Fruit fly (Drosophila melanogaster): ENCODE results near the gene Vps4.
A peak's percentile ranks its signal among the peaks of the same experiment; 100 is the strongest.

Vps4 gene

dm6 chrX:17907184-17908006 is at the start of gene Vps4, which contains the start of gene CG7772:
Vps4 (plus strand) TSS chrX:17907692.
CG7772 (minus strand) TSS chrX:17907261.
- no peak for TF ChIP-seq noc (tag; optimal IDR thresholded peaks at IDR 0.05)

DNA sequence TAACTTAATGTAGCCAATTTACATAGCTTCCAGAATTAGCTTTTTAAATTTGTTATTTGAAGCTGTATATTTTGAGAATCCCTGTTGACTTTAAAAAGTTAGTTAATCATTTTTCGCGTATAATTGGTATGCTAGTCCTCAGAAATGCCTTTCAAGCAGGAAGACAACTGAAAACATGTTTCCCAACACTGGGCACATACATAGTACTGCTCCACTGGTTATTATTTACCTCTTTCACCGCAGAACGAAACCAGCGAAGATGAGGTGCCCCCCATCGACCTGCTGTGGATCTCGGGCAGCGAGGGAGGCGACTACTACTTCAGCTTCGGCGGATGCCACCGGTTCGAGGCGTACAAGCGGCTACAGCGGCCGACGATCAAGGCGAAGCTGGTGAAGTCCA is 49.7 kb upstream of the Vps4 start:
- no peak for TF ChIP-seq noc (tag; optimal IDR thresholded peaks at IDR 0.05)

DNA sequence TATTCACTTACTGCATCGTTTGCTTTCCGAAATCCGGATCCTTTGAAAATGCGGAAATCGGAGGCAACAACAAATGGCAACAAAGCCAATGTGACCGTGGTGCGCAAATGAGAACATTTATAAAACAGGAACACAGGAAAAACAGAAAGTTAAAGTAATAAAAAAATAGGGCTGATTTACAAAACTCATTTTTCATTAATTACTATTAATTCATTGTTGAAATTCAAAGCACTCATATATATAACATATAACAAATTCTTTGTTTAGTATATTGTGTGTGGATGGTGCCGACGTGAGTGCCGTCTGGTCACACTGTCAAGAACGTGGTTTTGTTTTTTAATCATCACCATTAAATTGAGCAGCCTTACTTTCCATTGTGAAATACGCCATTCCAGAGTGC is 46.8 kb upstream of the Vps4 start, which contains the start of the genes Arp8 and CG6769:
Gene Arp8, minus strand, starts transcription at position 90 of the 400 bp plus-strand sequence.
Gene CG6769, plus strand, starts transcription at position 292 of the 400 bp plus-strand sequence.
- TF ChIP-seq noc (tag; optimal IDR thresholded peaks at IDR 0.05): no peak

DNA sequence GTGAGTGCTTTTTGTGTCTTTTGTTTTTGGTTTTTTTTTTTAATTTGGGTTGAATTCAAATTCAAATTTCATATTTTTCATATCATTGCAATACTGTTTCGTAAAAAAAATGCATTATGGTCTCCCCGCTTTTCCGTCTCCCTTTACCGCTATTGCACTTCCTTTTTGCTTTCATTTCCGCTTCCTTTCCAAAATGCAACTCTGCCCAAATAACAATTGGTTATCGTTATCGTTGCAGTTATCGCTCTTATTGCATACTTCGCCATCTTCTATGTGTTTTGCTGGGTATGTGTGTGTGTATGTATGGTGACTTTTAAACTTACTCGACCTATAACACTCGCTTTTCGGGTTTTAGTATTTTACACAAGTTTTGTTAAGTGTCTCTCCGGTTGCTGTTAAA is 42.4 kb upstream of the Vps4 start:
- no peak for TF ChIP-seq noc (tag; optimal IDR thresholded peaks at IDR 0.05)

dm6 chrX:17870614-17871394 is 36.7 kb upstream of the Vps4 start:
- TF ChIP-seq noc (tag; optimal IDR thresholded peaks at IDR 0.05): no peak

dm6 chrX:17872310-17872709 is 35.2 kb upstream of the Vps4 start:
- no peak for TF ChIP-seq noc (tag; optimal IDR thresholded peaks at IDR 0.05)

DNA sequence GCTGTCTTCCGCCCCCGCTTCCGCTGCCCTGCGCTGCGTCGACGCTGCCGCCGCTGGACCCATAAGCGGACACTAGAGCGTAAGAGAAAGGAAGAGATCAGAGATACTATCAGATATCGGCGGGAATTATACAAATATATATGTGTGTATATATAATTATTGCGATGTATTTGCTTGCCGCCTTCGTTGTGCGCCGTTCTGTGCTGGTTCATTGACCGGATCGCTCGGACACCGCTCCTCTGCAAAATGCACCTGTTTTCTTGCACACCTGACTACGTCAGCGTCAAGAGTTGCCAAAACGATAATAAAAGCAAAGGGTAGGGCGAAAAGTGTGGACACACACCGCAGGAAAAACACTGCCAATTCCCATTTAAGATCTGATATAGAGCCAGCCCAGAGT is 34.2 kb upstream of the Vps4 start:
- TF ChIP-seq noc (tag; optimal IDR thresholded peaks at IDR 0.05): no peak

dm6 chrX:17875014-17875589 is 32.4 kb upstream of the Vps4 start:
- TF ChIP-seq noc (tag; optimal IDR thresholded peaks at IDR 0.05): no peak

DNA sequence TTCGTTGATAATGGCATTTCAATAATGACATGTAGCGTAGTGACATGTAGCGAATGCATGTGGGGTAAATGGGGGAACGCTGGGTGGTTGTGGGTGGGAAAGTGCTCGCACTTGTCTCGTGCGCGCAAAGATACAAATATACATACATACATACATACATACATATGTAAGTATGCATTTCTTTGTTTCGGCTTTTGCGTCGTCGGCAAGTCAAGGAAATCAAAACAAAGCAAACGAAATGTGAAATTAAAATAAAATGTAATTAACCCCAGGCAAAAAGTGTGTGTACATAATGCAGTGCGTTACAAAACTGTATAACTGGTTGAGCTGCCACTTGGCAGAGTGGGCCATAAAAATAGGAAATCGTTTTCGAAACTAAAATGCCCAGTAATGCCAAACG is 31.8 kb upstream of the Vps4 start:
- TF ChIP-seq noc (tag; optimal IDR thresholded peaks at IDR 0.05): no peak

dm6 chrX:17876518-17876917 is 31.0 kb upstream of the Vps4 start:
- no peak for TF ChIP-seq noc (tag; optimal IDR thresholded peaks at IDR 0.05)

dm6 chrX:17877974-17878373 is 29.5 kb upstream of the Vps4 start:
- TF ChIP-seq noc (tag; optimal IDR thresholded peaks at IDR 0.05): no peak

- TF ChIP-seq noc (tag; optimal IDR thresholded peaks at IDR 0.05): no peak
Measured at dm6 chrX:17878632-17879033, 28.9 kb upstream of the Vps4 start.

DNA sequence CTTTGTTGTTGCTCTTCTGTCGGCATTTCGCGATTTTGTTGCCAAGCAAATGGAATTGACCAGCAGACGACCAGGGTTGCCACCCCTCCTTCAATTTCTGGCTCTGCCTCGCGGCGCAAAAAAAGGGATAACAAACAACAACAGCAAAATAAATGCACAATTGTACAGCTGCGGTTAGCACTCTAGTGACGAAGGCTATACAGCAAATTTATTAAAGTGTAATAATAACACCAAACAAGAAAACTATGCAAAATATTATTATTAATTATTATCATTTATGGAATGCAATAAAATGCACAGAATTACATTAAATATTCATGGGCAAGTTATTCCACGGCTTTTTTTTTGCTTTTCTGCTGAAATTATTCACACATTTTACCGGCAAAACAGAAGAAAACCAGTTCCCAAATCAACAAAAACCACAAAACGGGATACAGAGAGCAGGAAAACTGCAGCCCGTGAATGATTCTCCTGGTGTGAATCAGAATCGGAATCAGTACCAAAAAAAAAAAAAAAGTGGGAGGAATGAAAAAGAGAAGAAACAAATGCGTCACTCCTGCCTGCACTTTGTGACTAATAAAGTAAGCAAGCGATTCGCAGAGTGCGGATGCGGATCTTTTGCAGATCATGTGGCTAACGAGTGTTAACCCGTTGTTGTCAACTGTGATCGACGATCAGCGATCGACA is 28.1 kb upstream of the Vps4 start:
- no peak for TF ChIP-seq noc (tag; optimal IDR thresholded peaks at IDR 0.05)

- peak; percentile 99 for TF ChIP-seq noc (tag; optimal IDR thresholded peaks at IDR 0.05)
Measured at dm6 chrX:17880269-17880889, 27.1 kb upstream of the Vps4 start.
